Fruit fly (Drosophila melanogaster): ENCODE data around the gene CG7768.

DNA sequence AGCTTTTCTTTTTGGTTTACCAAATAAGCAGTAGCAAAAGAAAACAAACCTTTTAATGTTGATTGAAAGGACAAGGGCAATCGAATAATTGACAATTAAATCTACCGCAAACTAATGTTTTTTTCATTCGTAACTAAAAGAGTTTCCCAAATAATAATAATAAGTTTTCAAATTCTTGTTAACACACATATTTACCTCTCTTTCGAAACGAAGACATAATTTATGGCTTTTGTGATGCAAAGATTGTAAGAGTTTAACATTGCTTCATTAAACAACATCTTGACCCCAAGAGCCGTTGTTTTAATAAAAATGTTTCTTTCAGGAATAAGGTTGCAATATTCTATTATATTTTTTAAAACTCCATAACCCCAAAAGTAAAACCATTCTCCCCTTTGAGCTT, 39.5 kb upstream of the CG7768 start, which contains the start of gene D:
- TF ChIP-seq Mnt (GFP tag; optimal IDR thresholded peaks at IDR 0.05) (no peak), CG7101 (tag; optimal IDR thresholded peaks at IDR 0.05) (no peak), CG12768 (GFP tag; optimal IDR thresholded peaks at IDR 0.05) (no peak), CG5204 (GFP tag; optimal IDR thresholded peaks at IDR 0.05) (no peak), kay (GFP tag; ENCODE audit: borderline replicate concordance) (no peak), cic (GFP tag; optimal IDR thresholded peaks at IDR 0.05) (no peak), CG1620 (GFP tag; optimal IDR thresholded peaks at IDR 0.05) (no peak), pad (GFP tag; optimal IDR thresholded peaks at IDR 0.05) (no peak), CG33017 (tag; optimal IDR thresholded peaks at IDR 0.05) (no peak)

All from whole organism, adult.